Worm (Caenorhabditis elegans): ENCODE measurements around the gene F35E12.2.

The F35E12.2 gene

DNA sequence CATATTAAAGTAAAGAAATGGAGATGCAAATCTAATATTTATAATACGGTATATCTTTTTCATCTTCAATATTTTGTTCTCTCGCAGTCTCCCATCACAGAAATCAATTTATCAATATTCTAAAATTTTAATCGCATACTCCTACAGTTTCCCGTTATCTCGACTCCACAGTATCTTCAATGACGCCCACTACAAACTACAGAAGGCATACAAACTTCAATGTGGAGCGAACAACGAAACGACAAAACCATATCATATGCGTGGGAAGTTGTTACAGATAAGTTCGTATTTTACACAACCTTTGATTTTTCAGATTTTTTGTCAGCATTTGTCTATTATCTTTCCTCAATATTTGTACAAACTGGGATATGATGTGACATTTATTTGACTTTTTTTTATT lies 15.2 kb upstream of the F35E12.2 start:
- TF ChIP-seq pqm-1 (tag; optimal IDR thresholded peaks at IDR 0.05): peak; percentile 80
- no peak for TF ChIP-seq sea-2 (GFP tag; optimal IDR thresholded peaks at IDR 0.05)
- peak; percentile 86 for TF ChIP-seq elt-2 (tag; optimal IDR thresholded peaks at IDR 0.05)

DNA sequence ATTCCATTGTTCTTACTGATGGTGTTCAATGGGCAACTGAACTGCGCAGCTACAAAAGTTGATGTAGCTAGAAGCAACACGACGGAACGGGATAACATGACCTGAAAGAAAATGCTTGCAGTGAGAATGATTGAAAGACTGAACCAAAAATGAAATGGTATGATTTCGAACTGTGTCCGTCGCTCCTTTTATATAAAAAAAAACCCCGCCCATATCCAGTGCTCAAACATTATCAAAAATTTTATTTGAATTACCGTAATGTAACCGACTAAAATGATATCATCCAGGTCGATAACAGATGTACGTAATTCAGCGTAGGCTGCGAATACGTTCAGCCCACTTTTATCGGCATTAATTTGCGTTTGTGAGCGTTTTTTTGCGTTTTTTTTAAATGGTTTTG lies 13.7 kb upstream of the F35E12.2 start, which contains the start of gene irg-5:
Gene irg-5, minus strand, starts transcription at position 101 of the 400 bp plus-strand sequence.
- no peak for TF ChIP-seq nfya-1 (tag; optimal IDR thresholded peaks at IDR 0.05; ENCODE audit: insufficient read depth)
- TF ChIP-seq R02D3.7 (tag; optimal IDR thresholded peaks at IDR 0.05): no peak
- no peak for TF ChIP-seq lin-15B (tag; optimal IDR thresholded peaks at IDR 0.05)
- TF ChIP-seq egl-5 (tag; optimal IDR thresholded peaks at IDR 0.05): no peak
- no peak for TF ChIP-seq jun-1 (tag; optimal IDR thresholded peaks at IDR 0.05)
- no peak for TF ChIP-seq skn-1 (tag; optimal IDR thresholded peaks at IDR 0.05)
- no peak for TF ChIP-seq elt-1 (tag; optimal IDR thresholded peaks at IDR 0.05)
- no peak for TF ChIP-seq nhr-25 (tag; optimal IDR thresholded peaks at IDR 0.05)

DNA sequence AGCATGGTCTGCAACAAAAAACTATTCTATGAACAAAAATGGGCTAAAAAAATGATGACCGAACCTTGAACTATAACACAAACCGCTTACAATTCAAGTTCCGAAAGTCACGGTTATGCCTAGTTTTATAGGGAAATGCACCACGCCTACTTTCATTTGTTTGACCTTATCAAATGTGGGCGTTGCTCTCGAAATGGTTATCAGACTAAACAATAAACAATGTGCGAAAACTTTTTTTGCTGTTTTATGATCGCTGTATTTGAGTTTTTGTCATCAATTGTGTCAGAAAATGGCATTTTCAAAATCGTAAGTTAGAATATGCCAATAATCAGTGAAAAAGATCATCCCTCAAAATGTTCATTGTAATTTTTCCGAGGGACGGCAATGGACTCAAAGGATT lies 11.5 kb upstream of the F35E12.2 start, which contains the start of gene F35E12.6:
Gene F35E12.6, minus strand, starts transcription at position 101 of the 400 bp plus-strand sequence.
- peak; percentile 36 for TF ChIP-seq elt-2 (tag; optimal IDR thresholded peaks at IDR 0.05)
- no peak for TF ChIP-seq fkh-10 (GFP tag; optimal IDR thresholded peaks at IDR 0.05)
- no peak for TF ChIP-seq aly-2 (tag; optimal IDR thresholded peaks at IDR 0.05)

DNA sequence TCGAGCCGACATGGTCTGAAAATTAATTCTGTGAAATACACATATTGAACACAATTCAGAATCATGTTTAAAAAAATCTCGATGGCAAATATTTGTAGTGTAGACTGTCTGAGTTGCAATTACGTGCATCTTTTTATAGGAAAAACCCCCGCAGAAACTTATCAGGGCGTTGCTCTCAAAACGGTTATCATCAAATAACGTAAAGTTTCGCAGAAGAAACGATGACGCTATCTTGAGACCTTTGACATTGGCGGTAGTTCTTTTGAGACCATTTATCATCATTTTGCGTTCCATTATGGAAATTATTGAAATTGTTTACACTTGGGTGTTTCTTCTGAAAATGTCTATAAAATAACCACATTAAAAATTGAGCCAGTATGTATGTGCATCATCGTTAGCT lies 6.1 kb upstream of the F35E12.2 start, which contains the start of gene dct-17:
Gene dct-17, minus strand, starts transcription at position 23 of the 400 bp plus-strand sequence.
- TF ChIP-seq elt-2 (tag; optimal IDR thresholded peaks at IDR 0.05): peak; percentile 58
- peak; percentile 35 for TF ChIP-seq pqm-1 (tag; optimal IDR thresholded peaks at IDR 0.05)
- no peak for TF ChIP-seq skn-1 (tag; optimal IDR thresholded peaks at IDR 0.05)

DNA sequence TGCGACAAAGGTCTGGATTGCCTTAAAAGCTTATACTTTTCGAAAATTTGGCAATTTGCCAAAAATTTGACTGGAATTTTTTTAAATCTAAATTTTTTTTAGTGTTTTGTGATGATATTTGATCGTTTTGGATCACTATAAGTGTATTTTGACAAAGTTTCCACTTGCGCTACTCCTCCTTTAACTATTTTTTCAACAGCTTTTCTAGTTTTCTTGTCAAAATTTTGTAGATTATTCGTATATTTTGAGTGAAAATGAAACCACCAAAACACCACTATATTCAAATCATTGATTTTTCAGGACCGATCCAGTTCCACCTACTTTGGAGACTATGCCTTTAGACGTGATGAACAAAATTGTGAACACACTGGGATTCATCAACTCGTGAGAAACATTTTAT lies 893 bp upstream of the F35E12.2 start, which contains the start of gene fbxa-181:
Gene fbxa-181, plus strand, starts transcription at position 301 of the 400 bp plus-strand sequence.
- no peak for TF ChIP-seq lin-15B (tag; optimal IDR thresholded peaks at IDR 0.05)

DNA sequence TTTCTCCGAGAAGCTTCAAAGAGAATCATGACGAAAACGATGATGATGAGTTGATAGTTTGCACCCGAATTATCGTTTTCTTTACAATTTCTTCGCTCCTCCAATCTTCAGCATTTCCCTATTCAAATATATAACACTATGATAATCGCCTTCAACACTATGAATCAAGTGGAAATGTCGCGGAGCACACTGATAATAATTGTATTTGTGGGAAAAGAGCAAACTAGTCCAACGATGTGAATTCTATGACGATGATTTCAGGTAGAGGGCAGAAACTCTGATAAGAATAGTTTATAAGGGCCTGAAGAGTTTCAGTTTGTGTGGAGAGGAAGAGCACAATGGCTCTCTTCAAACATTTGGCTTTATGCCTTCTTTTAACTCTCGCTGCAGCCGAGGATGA lies 8.2 kb downstream of the F35E12.2 start, which contains the start of gene T01D3.6:
Gene T01D3.6, plus strand, starts transcription at position 294 of the 400 bp plus-strand sequence.
- peak; percentile 71 for TF ChIP-seq pqm-1 (tag; optimal IDR thresholded peaks at IDR 0.05)
- no peak for TF ChIP-seq ceh-16 (tag; optimal IDR thresholded peaks at IDR 0.05)
- TF ChIP-seq nhr-43 (tag; optimal IDR thresholded peaks at IDR 0.05; ENCODE audit: poor library complexity, severe bottlenecking): no peak
- TF ChIP-seq elt-2 (tag; optimal IDR thresholded peaks at IDR 0.05): peak; percentile 79

DNA sequence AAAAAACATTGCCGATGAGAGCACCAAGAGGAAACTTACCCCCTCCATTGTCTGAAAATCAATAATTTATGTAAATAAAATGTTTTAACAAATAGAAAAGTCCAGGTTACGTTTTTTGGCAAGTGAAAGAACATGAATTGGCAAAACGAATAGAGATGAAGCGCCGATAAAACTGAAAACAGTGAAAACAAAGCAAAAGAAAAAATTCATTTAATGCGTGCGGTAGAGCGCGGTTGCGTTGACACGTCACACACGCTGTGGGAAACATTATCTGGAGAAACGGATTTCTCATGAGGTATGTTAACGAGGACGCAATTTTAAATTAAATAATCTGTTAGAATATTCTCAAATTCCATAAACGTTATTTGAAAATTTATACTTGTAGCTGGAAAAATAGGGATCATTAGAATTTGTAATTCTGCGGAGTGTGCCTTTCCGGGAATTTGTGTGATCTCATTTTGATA lies 9.4 kb downstream of the F35E12.2 start, which contains the start of gene zipt-9:
Gene zipt-9, minus strand, starts transcription at position 51 of the 464 bp plus-strand sequence.
- TF ChIP-seq nhr-67 (tag; optimal IDR thresholded peaks at IDR 0.05): no peak
- TF ChIP-seq lin-39 (tag; optimal IDR thresholded peaks at IDR 0.05): peak; percentile 72
- TF ChIP-seq daf-12 (tag; optimal IDR thresholded peaks at IDR 0.05): no peak
- no peak for TF ChIP-seq tbx-2 (tag; optimal IDR thresholded peaks at IDR 0.05)
- peak; percentile 47 for TF ChIP-seq elt-2 (tag; optimal IDR thresholded peaks at IDR 0.05)
- TF ChIP-seq zag-1 (tag; optimal IDR thresholded peaks at IDR 0.05): no peak
- TF ChIP-seq nfya-1 (tag; optimal IDR thresholded peaks at IDR 0.05; ENCODE audit: insufficient read depth): no peak
- no peak for TF ChIP-seq ztf-4 (tag; optimal IDR thresholded peaks at IDR 0.05)
- no peak for TF ChIP-seq hmg-11 (tag; optimal IDR thresholded peaks at IDR 0.05)
- TF ChIP-seq mdl-1 (tag; optimal IDR thresholded peaks at IDR 0.05): no peak
- peak; percentile 15 for TF ChIP-seq R02D3.7 (tag; optimal IDR thresholded peaks at IDR 0.05)
- TF ChIP-seq nhr-28 (tag; optimal IDR thresholded peaks at IDR 0.05): no peak
- no peak for TF ChIP-seq sea-2 (GFP tag; optimal IDR thresholded peaks at IDR 0.05)
- TF ChIP-seq pha-4 (tag; optimal IDR thresholded peaks at IDR 0.05): peak; percentile 82
- no peak for TF ChIP-seq elt-3 (tag; optimal IDR thresholded peaks at IDR 0.05)
- peak; percentile 48 for TF ChIP-seq nhr-11 (tag; optimal IDR thresholded peaks at IDR 0.05)
- TF ChIP-seq elt-1 (tag; optimal IDR thresholded peaks at IDR 0.05): no peak
- TF ChIP-seq ceh-16 (tag; optimal IDR thresholded peaks at IDR 0.05): no peak
- peak; percentile 5 for TF ChIP-seq lsy-12 (tag; optimal IDR thresholded peaks at IDR 0.05)
- no peak for TF ChIP-seq ama-1 (optimal IDR thresholded peaks at IDR 0.05)
- TF ChIP-seq ZK546.5 (tag; optimal IDR thresholded peaks at IDR 0.05): no peak
- TF ChIP-seq unc-39 (tag; optimal IDR thresholded peaks at IDR 0.05): no peak
- TF ChIP-seq ztf-11 (tag; optimal IDR thresholded peaks at IDR 0.05): no peak
- no peak for TF ChIP-seq nhr-237 (tag; optimal IDR thresholded peaks at IDR 0.05)
- peak; percentile 43 for TF ChIP-seq nhr-43 (tag; optimal IDR thresholded peaks at IDR 0.05; ENCODE audit: poor library complexity, severe bottlenecking)
- TF ChIP-seq nhr-23 (tag; optimal IDR thresholded peaks at IDR 0.05): peak; percentile 67
- TF ChIP-seq snpc-4 (tag; optimal IDR thresholded peaks at IDR 0.05): peak; percentile 84
- no peak for TF ChIP-seq mml-1 (tag; optimal IDR thresholded peaks at IDR 0.05)
- TF ChIP-seq unc-62 (GFP tag; optimal IDR thresholded peaks at IDR 0.05): no peak
- no peak for TF ChIP-seq egl-27 (tag; optimal IDR thresholded peaks at IDR 0.05)
- TF ChIP-seq fos-1 (tag; optimal IDR thresholded peaks at IDR 0.05): no peak
- TF ChIP-seq jun-1 (tag; optimal IDR thresholded peaks at IDR 0.05): no peak
- TF ChIP-seq skn-1 (tag; optimal IDR thresholded peaks at IDR 0.05): peak; percentile 56
- TF ChIP-seq lin-15B (tag; optimal IDR thresholded peaks at IDR 0.05): peak; percentile 91
